Worm (Caenorhabditis elegans) whole organism, L4 larva: ENCODE results near the gene F46C5.1.

Experiments used
- F44E2.7 ChIP-seq: fragments of 200-800 bp; sonication (Bioruptor generic); IDR thresholded peaks from 2 replicates; pipeline ENCODE4 v2.1.2; 2022; ENCODE audit warnings: missing genetic modification characterization, missing compliant biosample characterization
- T26A8.4 ChIP-seq: fragments of 200-800 bp; sonication (Bioruptor generic); IDR thresholded peaks from 2 replicates; pipeline ENCODE4 v1.3.6; 2022; ENCODE audit warnings: missing genetic modification characterization, missing compliant biosample characterization
- Y105C5A.15 ChIP-seq: fragments of 200-800 bp; sonication (Bioruptor generic); IDR thresholded peaks from 2 replicates; pipeline ENCODE4 v1.3.6; 2022; ENCODE audit warnings: missing genetic modification characterization, missing compliant biosample characterization
- ama-1 ChIP-seq: fragments of 150-350 bp; optimal IDR thresholded peaks from 2 replicates; lab custom pipeline; 2014; ENCODE audit warnings: inconsistent platforms, mixed read lengths
- ceh-20 ChIP-seq: fragments of 200-800 bp; sonication (Bioruptor generic); IDR thresholded peaks from 2 replicates; pipeline ENCODE4 v1.3.6; 2022; ENCODE audit warnings: missing genetic modification reagents, missing genetic modification characterization, missing compliant biosample characterization
- ceh-28 ChIP-seq: fragments of 150-350 bp; optimal IDR thresholded peaks from 2 replicates; lab custom pipeline; 2014; ENCODE audit warnings: missing biosample characterization, missing genetic modification reagents, missing genetic modification characterization
- ceh-32 ChIP-seq: sonication (generic microtip); optimal IDR thresholded peaks from 2 replicates; lab custom pipeline; 2016; ENCODE audit warnings: mild to moderate bottlenecking, missing genetic modification characterization, missing compliant biosample characterization; ENCODE audit not compliant: poor library complexity
- cey-2 ChIP-seq: sonication (generic microtip); optimal IDR thresholded peaks from 3 replicates; lab custom pipeline; 2017; ENCODE audit warnings: missing genetic modification characterization, mild to moderate bottlenecking, missing compliant biosample characterization, antibody characterized with exemption, borderline replicate concordance; ENCODE audit not compliant: insufficient read depth
- ctbp-1 ChIP-seq: fragments of 200-800 bp; sonication (Bioruptor generic); IDR thresholded peaks from 2 replicates; pipeline ENCODE4 v1.3.6; 2022; ENCODE audit warnings: missing genetic modification reagents, missing genetic modification characterization, missing compliant biosample characterization
- daf-16 ChIP-seq, 3 experiments: sonication (generic microtip); optimal IDR thresholded peaks; 2 replicates each; lab custom pipeline; 2016 to 2017; ENCODE audit warnings: missing genetic modification characterization in 3 of 3, missing genetic modification reagents in 3 of 3, mild to moderate bottlenecking in 2 of 3, missing compliant biosample characterization in 2 of 3, missing biosample characterization in 1 of 3, moderate library complexity in 1 of 3
- dmd-6 ChIP-seq: fragments of 200-800 bp; sonication (Bioruptor generic); IDR thresholded peaks from 2 replicates; pipeline ENCODE4 v1.3.6; 2022; ENCODE audit warnings: missing genetic modification reagents, missing genetic modification characterization, missing compliant biosample characterization
- dve-1 ChIP-seq: sonication (generic microtip); optimal IDR thresholded peaks from 2 replicates; lab custom pipeline; 2017; ENCODE audit warnings: antibody characterized with exemption, mild to moderate bottlenecking, missing genetic modification characterization, missing compliant biosample characterization; ENCODE audit not compliant: insufficient read depth
- egl-43 ChIP-seq: fragments of 200-800 bp; sonication (Bioruptor generic); IDR thresholded peaks from 2 replicates; pipeline ENCODE4 v1.3.6; 2022; ENCODE audit warnings: missing genetic modification reagents, missing genetic modification characterization, missing compliant biosample characterization
- fkh-10 ChIP-seq: fragments of 150-350 bp; optimal IDR thresholded peaks from 2 replicates; lab custom pipeline; 2014; ENCODE audit warnings: missing biosample characterization, missing genetic modification reagents, missing genetic modification characterization
- gei-8 ChIP-seq: fragments of 200-800 bp; sonication (Bioruptor generic); optimal IDR thresholded peaks from 2 replicates; lab custom pipeline; 2018; ENCODE audit warnings: mild to moderate bottlenecking, missing genetic modification characterization, missing compliant biosample characterization
- hif-1 ChIP-seq, 2 experiments: sonication (generic microtip); optimal IDR thresholded peaks; 2 replicates each; lab custom pipeline; 2016 to 2017; ENCODE audit warnings: missing compliant biosample characterization in 2 of 2, missing genetic modification characterization in 2 of 2, missing genetic modification reagents in 2 of 2, missing genotype in 2 of 2, mild to moderate bottlenecking in 1 of 2
- hlh-11 ChIP-seq: fragments of 200-800 bp; sonication (Bioruptor generic); optimal IDR thresholded peaks from 2 replicates; lab custom pipeline; 2018; ENCODE audit warnings: mild to moderate bottlenecking, missing genetic modification characterization, missing compliant biosample characterization
- hlh-30 ChIP-seq: sonication (generic microtip); optimal IDR thresholded peaks from 2 replicates; lab custom pipeline; 2017; ENCODE audit warnings: antibody characterized with exemption, mild to moderate bottlenecking, missing genetic modification characterization, missing compliant biosample characterization; ENCODE audit not compliant: insufficient read depth
- hmg-1.1 ChIP-seq: fragments of 200-800 bp; sonication (Bioruptor generic); IDR thresholded peaks from 2 replicates; pipeline ENCODE4 v1.3.6; 2022; ENCODE audit warnings: missing genetic modification reagents, missing genetic modification characterization, missing compliant biosample characterization
- lin-15B ChIP-seq: fragments of 150-350 bp; sonication (generic microtip); optimal IDR thresholded peaks from 3 replicates; lab custom pipeline; 2014; ENCODE audit warnings: missing biosample characterization, missing genetic modification characterization
- lsy-2 ChIP-seq, 2 experiments: fragments of 150-350 bp in 1 of 2; sonication (generic microtip) in 1 of 2; optimal IDR thresholded peaks; 2 replicates each; lab custom pipeline; 2014 to 2017; ENCODE audit warnings: missing biosample characterization in 2 of 2, missing genetic modification characterization in 2 of 2
- mdl-1 ChIP-seq, 2 experiments: fragments of 150-350 bp in 1 of 2; sonication (generic microtip) in 1 of 2; optimal IDR thresholded peaks; 2 replicates each; lab custom pipeline; 2014 to 2017; ENCODE audit warnings: missing biosample characterization in 2 of 2, missing genetic modification characterization in 2 of 2
- mep-1 ChIP-seq: fragments of 150-350 bp; sonication (generic microtip); optimal IDR thresholded peaks from 3 replicates; lab custom pipeline; 2014; ENCODE audit warnings: missing biosample characterization, missing genetic modification characterization
- mes-2 ChIP-seq: sonication (generic microtip); optimal IDR thresholded peaks from 2 replicates; lab custom pipeline; 2016; ENCODE audit warnings: missing genotype, mild to moderate bottlenecking, missing genetic modification characterization, missing compliant biosample characterization; ENCODE audit not compliant: poor library complexity, severe bottlenecking
- mxl-2 ChIP-seq: fragments of 200-800 bp; sonication (Bioruptor generic); conservative IDR thresholded peaks from 2 replicates; pipeline ENCODE4 v1.3.6; 2022; ENCODE audit warnings: missing genetic modification reagents, missing genetic modification characterization, missing compliant biosample characterization
- mxl-3 ChIP-seq: fragments of 200-800 bp; sonication (Bioruptor generic); optimal IDR thresholded peaks from 2 replicates; lab custom pipeline; 2018; ENCODE audit warnings: mild to moderate bottlenecking, missing genetic modification characterization, missing compliant biosample characterization
- nhr-10 ChIP-seq: fragments of 150-350 bp; optimal IDR thresholded peaks from 2 replicates; lab custom pipeline; 2014; ENCODE audit warnings: missing biosample characterization, missing genetic modification characterization
- nhr-11 ChIP-seq: fragments of 150-350 bp; optimal IDR thresholded peaks from 2 replicates; lab custom pipeline; 2014; ENCODE audit warnings: missing biosample characterization, missing genetic modification characterization
- nhr-28 ChIP-seq: fragments of 150-350 bp; optimal IDR thresholded peaks from 2 replicates; lab custom pipeline; 2014; ENCODE audit warnings: missing biosample characterization, missing genetic modification characterization
- nhr-41 ChIP-seq: fragments of 200-800 bp; sonication (Bioruptor generic); IDR thresholded peaks from 2 replicates; pipeline ENCODE4 v1.3.6; 2022; ENCODE audit warnings: missing genetic modification reagents, missing genetic modification characterization, missing compliant biosample characterization
- nhr-6 ChIP-seq: fragments of 150-350 bp; optimal IDR thresholded peaks from 2 replicates; lab custom pipeline; 2014; ENCODE audit warnings: missing biosample characterization, missing genetic modification characterization
- nhr-76 ChIP-seq: fragments of 150-350 bp; optimal IDR thresholded peaks from 2 replicates; lab custom pipeline; 2014; ENCODE audit warnings: missing biosample characterization, missing genetic modification characterization
- pha-4 ChIP-seq, 2 experiments: fragments of 150-350 bp in 1 of 2; fragments of 200-800 bp in 1 of 2; sonication (Bioruptor generic) in 1 of 2; IDR thresholded peaks in 1 of 2; optimal IDR thresholded peaks in 1 of 2; 2 replicates each; pipeline versions ENCODE4 v1.3.6 to Lab custom; 2014 to 2022; ENCODE audit warnings: missing genetic modification characterization in 2 of 2, missing genetic modification reagents in 2 of 2, missing biosample characterization in 1 of 2, missing compliant biosample characterization in 1 of 2
- rbr-2 ChIP-seq: sonication (generic microtip); optimal IDR thresholded peaks from 2 replicates; lab custom pipeline; 2016; ENCODE audit warnings: missing genotype, missing genetic modification characterization, missing compliant biosample characterization
- saeg-2 ChIP-seq: fragments of 200-800 bp; sonication (Bioruptor generic); IDR thresholded peaks from 2 replicates; pipeline ENCODE4 v1.3.6; 2022; ENCODE audit warnings: missing genetic modification reagents, missing genetic modification characterization, missing compliant biosample characterization
- spr-1 ChIP-seq: sonication (generic microtip); optimal IDR thresholded peaks from 2 replicates; lab custom pipeline; 2016; ENCODE audit warnings: mild to moderate bottlenecking, missing genetic modification characterization, missing compliant biosample characterization
- tag-97 ChIP-seq: fragments of 200-800 bp; sonication (Bioruptor generic); IDR thresholded peaks from 2 replicates; pipeline ENCODE4 v1.3.6; 2022; ENCODE audit warnings: missing genetic modification characterization, missing compliant biosample characterization
- tra-1 ChIP-seq: fragments of 200-800 bp; sonication (Bioruptor generic); IDR thresholded peaks from 2 replicates; pipeline ENCODE4 v1.3.6; 2022; ENCODE audit warnings: missing genetic modification reagents, missing genetic modification characterization, missing compliant biosample characterization
- unc-62 ChIP-seq, 3 experiments: fragments of 150-350 bp in 1 of 3; sonication (generic microtip); optimal IDR thresholded peaks in 2 of 3; peaks in 1 of 3; 1 replicate in 1 of 3; 2 replicates in 2 of 3; lab custom pipeline; 2014 to 2017; ENCODE audit warnings: missing biosample characterization in 3 of 3, missing genetic modification characterization in 3 of 3, missing genetic modification reagents in 3 of 3, missing genotype in 1 of 3
- vab-7 ChIP-seq: fragments of 200-800 bp; sonication (Bioruptor generic); IDR thresholded peaks from 2 replicates; pipeline ENCODE4 v1.3.6; 2022; ENCODE audit warnings: missing genetic modification reagents, missing genetic modification characterization, missing compliant biosample characterization
- zfp-3 ChIP-seq: fragments of 200-800 bp; sonication (Bioruptor generic); conservative IDR thresholded peaks from 2 replicates; pipeline ENCODE4 v1.3.6; 2022; ENCODE audit warnings: missing genetic modification reagents, missing genetic modification characterization, missing compliant biosample characterization
- ztf-11 ChIP-seq: fragments of 150-350 bp; optimal IDR thresholded peaks from 2 replicates; lab custom pipeline; 2014; ENCODE audit warnings: missing biosample characterization, missing genetic modification characterization
- ztf-7 ChIP-seq: fragments of 150-350 bp; optimal IDR thresholded peaks from 2 replicates; lab custom pipeline; 2014; ENCODE audit warnings: missing biosample characterization, missing genetic modification characterization

The F46C5.1 gene

ce11 chrII:8787376-8787775 is 33.6 kb downstream of the F46C5.1 start (continued):
- TF ChIP-seq cey-2 (tag; lab: Kevin White, UChicago), result peak; percentile 52
- no peak for TF ChIP-seq ceh-32 (tag; lab: Kevin White, UChicago)
- TF ChIP-seq lin-15B, result peak; percentile 6
- peak; percentile 62 for TF ChIP-seq pha-4 (GFP tag; IDR thresholded peaks at IDR 0.05; lab: Robert Waterston, UW)
- TF ChIP-seq pha-4 (tag; optimal IDR thresholded peaks at IDR 0.05; lab: Kevin White, UChicago), result peak; percentile 95
- TF ChIP-seq T26A8.4 (GFP tag; lab: Robert Waterston, UW), result peak; percentile 91
- no peak for TF ChIP-seq Y105C5A.15 (GFP tag; lab: Robert Waterston, UW)
- TF ChIP-seq ceh-20 (GFP tag; lab: Robert Waterston, UW), result peak; percentile 83
- TF ChIP-seq daf-16 (GFP tag; optimal IDR thresholded peaks at IDR 0.05; lab: Kevin White, UChicago), result peak; percentile 64 to 73
- TF ChIP-seq daf-16 (tag; optimal IDR thresholded peaks at IDR 0.05; lab: Kevin White, UChicago), result peak; percentile 99

DNA sequence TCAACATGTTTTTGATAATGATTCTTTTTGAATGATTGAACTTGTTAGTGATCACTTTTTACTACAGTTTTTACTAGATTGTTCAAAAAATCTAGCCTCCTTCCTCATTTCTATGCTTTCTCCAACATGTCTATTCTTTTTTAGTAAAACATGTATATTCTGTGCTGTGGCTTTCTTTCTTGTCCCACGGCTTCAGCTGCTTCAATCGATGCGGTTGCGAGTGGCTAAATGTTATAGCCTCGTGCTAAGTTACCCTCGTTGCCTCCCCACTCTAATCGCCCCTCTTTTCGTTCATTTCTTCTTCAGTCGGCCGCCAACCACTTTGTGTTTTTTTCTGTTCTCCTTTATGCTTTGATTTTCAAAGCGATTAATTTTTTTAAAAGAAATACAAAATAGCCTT is 35.1 kb downstream of the F46C5.1 start:
- TF ChIP-seq mdl-1 (tag; optimal IDR thresholded peaks at IDR 0.05; lab: Kevin White, UChicago) (peak; percentile 62 to 76), tra-1 (no peak), ztf-7 (tag; lab: Kevin White, UChicago) (no peak), egl-43 (GFP tag; lab: Robert Waterston, UW) (peak; percentile 60), dve-1 (tag; lab: Kevin White, UChicago) (no peak), hif-1 (tag; optimal IDR thresholded peaks at IDR 0.05; lab: Kevin White, UChicago) (peak in 1 of 2 experiments; percentile 9), ctbp-1 (GFP tag; lab: Robert Waterston, UW) (0 out of 2 replicates have a peak, but pooled peaks have one; percentile 14), ceh-28 (peak; percentile 38), nhr-41 (GFP tag; lab: Robert Waterston, UW) (no peak), unc-62 (GFP tag; optimal IDR thresholded peaks at IDR 0.05 in 1 of 2; lab: Kevin White, UChicago) (peak in 1 of 2 experiments; percentile 72), unc-62 (tag; optimal IDR thresholded peaks at IDR 0.05; lab: Kevin White, UChicago) (no peak), lsy-2 (tag; optimal IDR thresholded peaks at IDR 0.05; lab: Kevin White, UChicago) (peak in 1 of 2 experiments; percentile 34), mes-2 (peak; percentile 47), zfp-3 (GFP tag; lab: Robert Waterston, UW) (0 out of 2 replicates have a peak, but pooled peaks have one; percentile 73), hlh-30 (tag; lab: Kevin White, UChicago) (peak; percentile 82), hmg-1.1 (GFP tag; lab: Robert Waterston, UW) (0 out of 2 replicates have a peak, but pooled peaks have one; percentile 39), gei-8 (no peak), ama-1 (lab: Kevin White, UChicago) (no peak), mxl-3 (GFP tag; lab: Kevin White, UChicago) (peak; percentile 37), T26A8.4 (GFP tag; lab: Robert Waterston, UW) (peak; percentile 61), vab-7 (GFP tag; lab: Robert Waterston, UW) (0 out of 2 replicates have a peak, but pooled peaks have one; percentile 9), rbr-2 (tag; lab: Kevin White, UChicago) (peak; percentile 50), fkh-10 (peak; percentile 17)

- TF ChIP-seq nhr-6 (tag; lab: Kevin White, UChicago), result no peak
- TF ChIP-seq nhr-28 (tag; lab: Kevin White, UChicago), result peak; percentile 16
- no peak for TF ChIP-seq ceh-28
- TF ChIP-seq F44E2.7 (GFP tag; lab: Robert Waterston, UW), result no peak
- TF ChIP-seq hlh-11 (tag; lab: Kevin White, UChicago), result peak; percentile 9
- peak; percentile 64 for TF ChIP-seq mep-1 (tag; lab: Kevin White, UChicago)
- no peak for TF ChIP-seq nhr-76 (tag; lab: Kevin White, UChicago)
- peak; percentile 24 for TF ChIP-seq nhr-11 (tag; lab: Kevin White, UChicago)
- peak; percentile 47; the same call in 1 of the 2 replicates for TF ChIP-seq hmg-1.1 (GFP tag; lab: Robert Waterston, UW)
- no peak for TF ChIP-seq ztf-11
- peak; percentile 94 for TF ChIP-seq ama-1 (lab: Kevin White, UChicago)
- TF ChIP-seq tag-97 (GFP tag; lab: Robert Waterston, UW), result no peak
- no peak for TF ChIP-seq saeg-2 (GFP tag; lab: Robert Waterston, UW)
- TF ChIP-seq daf-16 (GFP tag; optimal IDR thresholded peaks at IDR 0.05; lab: Kevin White, UChicago), result no peak
- TF ChIP-seq daf-16 (tag; optimal IDR thresholded peaks at IDR 0.05; lab: Kevin White, UChicago), result peak; percentile 47
- TF ChIP-seq mxl-2 (GFP tag; lab: Robert Waterston, UW), result no peak
- peak in 1 of 2 experiments; percentile 22 for TF ChIP-seq hif-1 (tag; optimal IDR thresholded peaks at IDR 0.05; lab: Kevin White, UChicago)
- TF ChIP-seq nhr-10 (tag; lab: Kevin White, UChicago), result no peak
- peak; percentile 26 for TF ChIP-seq mes-2
- TF ChIP-seq dmd-6 (GFP tag; lab: Robert Waterston, UW), result no peak
- TF ChIP-seq spr-1 (tag; lab: Kevin White, UChicago), result no peak
Observed at ce11 chrII:8784235-8784928, 36.6 kb downstream of the F46C5.1 start.
